Worm (Caenorhabditis elegans) whole organism, L4/young adult: Measurements from ENCODE around the gene clec-171.

Experiments
- W03F9.2 ChIP-seq: fragments of 150-350 bp; optimal IDR thresholded peaks from 2 replicates; lab custom pipeline; 2014; ENCODE audit warnings: missing biosample characterization, missing genetic modification characterization
- dao-5 ChIP-seq: sonication (generic microtip); optimal IDR thresholded peaks from 2 replicates; lab custom pipeline; 2016; ENCODE audit warnings: missing genotype, missing genetic modification characterization, moderate library complexity, missing compliant biosample characterization
- him-1 ChIP-seq: sonication (generic microtip); optimal IDR thresholded peaks from 2 replicates; lab custom pipeline; 2016; ENCODE audit warnings: missing genotype, missing genetic modification reagents, missing genetic modification characterization, missing compliant biosample characterization

- TF ChIP-seq him-1 (no peak), W03F9.2 (no peak), dao-5 (tag; lab: Kevin White, UChicago) (no peak)
Measured at ce11 chrIV:1394077-1394476, 33.1 kb downstream of the clec-171 start.
